Fruit fly (Drosophila melanogaster): ENCODE data around the gene poe.
A peak's percentile ranks its signal among the peaks of the same experiment; 100 is the strongest.

The poe gene

dm6 chr2L:8086736-8087467 is 15.5 kb upstream of the poe start (continued):
- TF ChIP-seq CTCF (GFP tag; optimal IDR thresholded peaks at IDR 0.05) = no peak
- TF ChIP-seq Elba2 (GFP tag; optimal IDR thresholded peaks at IDR 0.05) = no peak
- TF ChIP-seq CG11093 (GFP tag; IDR thresholded peaks at IDR 0.05) = no peak
- no peak for TF ChIP-seq Dp (GFP tag; optimal IDR thresholded peaks at IDR 0.05)
- TF ChIP-seq ken (GFP tag; IDR thresholded peaks at IDR 0.05) = no peak
- TF ChIP-seq D19A (tag; optimal IDR thresholded peaks at IDR 0.05) = peak; percentile 16
- no peak for TF ChIP-seq Fer3 (tag; optimal IDR thresholded peaks at IDR 0.05)
- TF ChIP-seq sug (tag; optimal IDR thresholded peaks at IDR 0.05) = peak; percentile 80
- TF ChIP-seq wdn (GFP tag; IDR thresholded peaks at IDR 0.05) = no peak
- peak; percentile 38 for TF ChIP-seq exex (tag; optimal IDR thresholded peaks at IDR 0.05)
- no peak for TF ChIP-seq CG6272 (GFP tag; IDR thresholded peaks at IDR 0.05)
- TF ChIP-seq al (GFP tag; IDR thresholded peaks at IDR 0.05) = no peak
- TF ChIP-seq CG4328 (GFP tag; optimal IDR thresholded peaks at IDR 0.05) = no peak
- 0 out of 2 replicates have a peak, but pooled peaks have one; percentile 10 for TF ChIP-seq Taf1 (GFP tag; IDR thresholded peaks at IDR 0.05)
- TF ChIP-seq amos (GFP tag; IDR thresholded peaks at IDR 0.05; ENCODE audit: partially characterized antibody) = no peak; the same call in 1 of the 2 replicates
- TF ChIP-seq Usf (GFP tag; optimal IDR thresholded peaks at IDR 0.05) = no peak
- TF ChIP-seq lab (GFP tag; optimal IDR thresholded peaks at IDR 0.05) = no peak
- no peak for TF ChIP-seq eve (GFP tag; optimal IDR thresholded peaks at IDR 0.05)
- TF ChIP-seq CkIIα-i1 (GFP tag; IDR thresholded peaks at IDR 0.05) = no peak
- no peak for TF ChIP-seq CG12942 (GFP tag; optimal IDR thresholded peaks at IDR 0.05)
- TF ChIP-seq CG8281 (tag; optimal IDR thresholded peaks at IDR 0.05) = no peak
- TF ChIP-seq CG2202 (tag; optimal IDR thresholded peaks at IDR 0.05) = no peak
- TF ChIP-seq slp2 (GFP tag; optimal IDR thresholded peaks at IDR 0.05) = no peak
- no peak for TF ChIP-seq mld (GFP tag; IDR thresholded peaks at IDR 0.05; ENCODE audit: partially characterized antibody)
- 0 out of 3 replicates have a peak, but pooled peaks have one; percentile 10 for TF ChIP-seq CG11695 (GFP tag; IDR thresholded peaks at IDR 0.05)
- TF ChIP-seq CG8478 (optimal IDR thresholded peaks at IDR 0.05) = no peak
- TF ChIP-seq CG9437 (GFP tag; optimal IDR thresholded peaks at IDR 0.05) = no peak
- no peak for TF ChIP-seq Lim3 (GFP tag; IDR thresholded peaks at IDR 0.05)
- no peak for TF ChIP-seq CG13123 (GFP tag; optimal IDR thresholded peaks at IDR 0.05)
- TF ChIP-seq CG15269 (tag; optimal IDR thresholded peaks at IDR 0.05) = peak; percentile 36
- no peak for TF ChIP-seq Nf-YB (GFP tag; optimal IDR thresholded peaks at IDR 0.05)
- TF ChIP-seq CG14860 (GFP tag; IDR thresholded peaks at IDR 0.05; ENCODE audit: partially characterized antibody) = no peak
- peak; percentile 36 for TF ChIP-seq CG2678 (tag; optimal IDR thresholded peaks at IDR 0.05)
- TF ChIP-seq CG13296 (GFP tag; optimal IDR thresholded peaks at IDR 0.05) = no peak
- TF ChIP-seq ap (GFP tag; IDR thresholded peaks at IDR 0.05) = no peak
- TF ChIP-seq grn (GFP tag; optimal IDR thresholded peaks at IDR 0.05) = no peak
- no peak for TF ChIP-seq Ets97D (GFP tag; optimal IDR thresholded peaks at IDR 0.05)
- no peak for TF ChIP-seq shn (GFP tag; optimal IDR thresholded peaks at IDR 0.05)
- TF ChIP-seq CG8924 (tag; optimal IDR thresholded peaks at IDR 0.05) = no peak
- peak; percentile 47 for TF ChIP-seq Hmr (GFP tag; optimal IDR thresholded peaks at IDR 0.05)
- TF ChIP-seq Sox100B (GFP tag; optimal IDR thresholded peaks at IDR 0.05) = no peak
- TF ChIP-seq CG2120 (GFP tag; optimal IDR thresholded peaks at IDR 0.05) = peak; percentile 58
- TF ChIP-seq inv (GFP tag; IDR thresholded peaks at IDR 0.05; ENCODE audit: partially characterized antibody) = no peak; the same call in 1 of the 2 replicates
- no peak for TF ChIP-seq emc (GFP tag; optimal IDR thresholded peaks at IDR 0.05)
- no peak for TF ChIP-seq CG10654 (GFP tag; optimal IDR thresholded peaks at IDR 0.05)
- no peak for TF ChIP-seq CG10366 (GFP tag; IDR thresholded peaks at IDR 0.05)
- 0 out of 2 replicates have a peak, but pooled peaks have one; percentile 8 for TF ChIP-seq CG3847 (GFP tag; IDR thresholded peaks at IDR 0.05)
- no peak for TF ChIP-seq Optix (GFP tag; IDR thresholded peaks at IDR 0.05)
- TF ChIP-seq kay (GFP tag; optimal IDR thresholded peaks at IDR 0.05) = no peak
- TF ChIP-seq Adf1 (GFP tag; IDR thresholded peaks at IDR 0.05) = peak; percentile 49; the same call in 1 of the 2 replicates
- TF ChIP-seq mirr (GFP tag; optimal IDR thresholded peaks at IDR 0.05) = peak; percentile 32
